Worm (Caenorhabditis elegans): ENCODE data around the gene pqn-42.

- TF ChIP-seq ceh-82 (tag; optimal IDR thresholded peaks at IDR 0.05) (no peak), nhr-237 (tag; optimal IDR thresholded peaks at IDR 0.05) (no peak), blmp-1 (tag; optimal IDR thresholded peaks at IDR 0.05; ENCODE audit: insufficient read depth) (no peak), lsy-2 (tag; optimal IDR thresholded peaks at IDR 0.05) (no peak), sma-9 (GFP tag; optimal IDR thresholded peaks at IDR 0.05) (no peak), sma-9 (tag; optimal IDR thresholded peaks at IDR 0.05) (no peak), mdl-1 (tag; optimal IDR thresholded peaks at IDR 0.05) (no peak), lin-39 (tag; optimal IDR thresholded peaks at IDR 0.05) (no peak), nhr-25 (tag; optimal IDR thresholded peaks at IDR 0.05) (no peak), ceh-16 (tag; optimal IDR thresholded peaks at IDR 0.05) (no peak), unc-55 (GFP tag; optimal IDR thresholded peaks at IDR 0.05) (no peak)
Measured at ce11 chrII:2488386-2488785, 29.6 kb upstream of the pqn-42 start, which contains the start of gene F53G2.1.

All from whole organism, L2 larva.